Fruit fly (Drosophila melanogaster): Measurements from ENCODE around the gene Pdzd8.

- no peak for TF ChIP-seq Hnf4 (GFP tag; optimal IDR thresholded peaks at IDR 0.05)
- no peak for TF ChIP-seq woc (GFP tag; optimal IDR thresholded peaks at IDR 0.05)
- no peak for TF ChIP-seq pan (optimal IDR thresholded peaks at IDR 0.05)
- no peak for TF ChIP-seq usp (GFP tag; optimal IDR thresholded peaks at IDR 0.05)
- TF ChIP-seq Abd-B (GFP tag; optimal IDR thresholded peaks at IDR 0.05), result no peak
- TF ChIP-seq Mio (GFP tag; optimal IDR thresholded peaks at IDR 0.05), result no peak
- TF ChIP-seq Dif (GFP tag; optimal IDR thresholded peaks at IDR 0.05; ENCODE audit: partially characterized antibody), result no peak
- no peak for TF ChIP-seq CG9705 (GFP tag; optimal IDR thresholded peaks at IDR 0.05)
- no peak for TF ChIP-seq HLH106 (tag; optimal IDR thresholded peaks at IDR 0.05)
- no peak for TF ChIP-seq h (GFP tag; optimal IDR thresholded peaks at IDR 0.05)
- no peak for TF ChIP-seq psq (GFP tag; optimal IDR thresholded peaks at IDR 0.05)
- TF ChIP-seq dmrt93B (GFP tag; optimal IDR thresholded peaks at IDR 0.05), result no peak
- no peak for TF ChIP-seq rgr (GFP tag; optimal IDR thresholded peaks at IDR 0.05)
Measured at dm6 chrX:11905144-11905543, 25.5 kb downstream of the Pdzd8 start, which contains the start of gene Upf1.

All from whole organism, wandering third instar larva.